Fruit fly (Drosophila melanogaster) whole organism, embryonic: ENCODE results near the gene foxo.
A peak's percentile ranks its signal among the peaks of the same experiment; 100 is the strongest.

Experiments
- Atf-2 ChIP-seq: fragments of 200-800 bp; sonication (Bioruptor generic); optimal IDR thresholded peaks from 2 replicates; lab custom pipeline; 2016; ENCODE audit warnings: missing biosample characterization, missing genetic modification characterization
- Atf3 ChIP-seq: fragments of 200-800 bp; sonication (Bioruptor generic); optimal IDR thresholded peaks from 3 replicates; lab custom pipeline; 2016; ENCODE audit warnings: missing biosample characterization, missing genetic modification characterization
- Awh ChIP-seq: fragments of 200-800 bp; sonication (Bioruptor generic); IDR thresholded peaks from 2 replicates; pipeline ENCODE4, ENCODE4 v1.3.6; 2022; ENCODE audit warnings: missing biosample characterization, missing genetic modification characterization
- CG1024 ChIP-seq: fragments of 200-800 bp; sonication (Bioruptor generic); IDR thresholded peaks from 2 replicates; pipeline ENCODE4 v1.3.6; 2022; ENCODE audit warnings: missing biosample characterization, missing genetic modification characterization
- CG10267 ChIP-seq: fragments of 200-800 bp; sonication (Bioruptor generic); optimal IDR thresholded peaks from 2 replicates; lab custom pipeline; 2018; ENCODE audit warnings: missing biosample characterization, mild to moderate bottlenecking, missing genetic modification characterization, moderate library complexity
- CG10979 ChIP-seq: fragments of 200-800 bp; sonication (Bioruptor generic); optimal IDR thresholded peaks from 2 replicates; lab custom pipeline; 2018; ENCODE audit warnings: missing biosample characterization, mild to moderate bottlenecking, missing genetic modification characterization, moderate library complexity
- CG11398 ChIP-seq: fragments of 200-800 bp; sonication (Bioruptor generic); optimal IDR thresholded peaks from 2 replicates; lab custom pipeline; 2016; ENCODE audit warnings: missing biosample characterization, missing genetic modification characterization
- CG11696 ChIP-seq: fragments of 200-800 bp; sonication (Bioruptor generic); IDR thresholded peaks from 2 replicates; pipeline ENCODE4 v1.3.6; 2022; ENCODE audit warnings: missing biosample characterization, missing genetic modification characterization
- CG11723 ChIP-seq: fragments of 200-800 bp; sonication (Bioruptor generic); optimal IDR thresholded peaks from 2 replicates; lab custom pipeline; 2017; ENCODE audit warnings: missing biosample characterization, mild to moderate bottlenecking, missing genetic modification characterization
- CG12219 ChIP-seq: fragments of 200-800 bp; sonication (Bioruptor generic); optimal IDR thresholded peaks from 3 replicates; lab custom pipeline; 2018; ENCODE audit warnings: missing biosample characterization, mild to moderate bottlenecking, missing genetic modification characterization
- CG13624 ChIP-seq: fragments of 200-800 bp; sonication (Bioruptor generic); optimal IDR thresholded peaks from 2 replicates; lab custom pipeline; 2016; ENCODE audit warnings: missing biosample characterization, missing genetic modification characterization
- CG15011 ChIP-seq: fragments of 200-800 bp; sonication (Bioruptor generic); optimal IDR thresholded peaks from 3 replicates; lab custom pipeline; 2018; ENCODE audit warnings: missing biosample characterization, mild to moderate bottlenecking, missing genetic modification characterization
- CG15479 ChIP-seq: fragments of 200-800 bp; sonication (Bioruptor generic); optimal IDR thresholded peaks from 3 replicates; lab custom pipeline; 2019; ENCODE audit warnings: missing biosample characterization, mild to moderate bottlenecking, missing genetic modification characterization, moderate library complexity
- CG15514 ChIP-seq: fragments of 200-800 bp; sonication (Bioruptor generic); optimal IDR thresholded peaks from 3 replicates; lab custom pipeline; 2017; ENCODE audit warnings: missing biosample characterization, missing genetic modification characterization, mild to moderate bottlenecking, moderate library complexity, missing genetic modification reagents
- CG17361 ChIP-seq: fragments of 200-800 bp; sonication (Bioruptor generic); IDR thresholded peaks from 3 replicates; pipeline ENCODE4 v1.3.6; 2022; ENCODE audit warnings: missing biosample characterization, missing genetic modification characterization
- CG2129 ChIP-seq: fragments of 200-800 bp; sonication (Bioruptor generic); IDR thresholded peaks from 2 replicates; pipeline ENCODE4 v1.3.6; 2022; ENCODE audit warnings: missing biosample characterization, missing genetic modification characterization; ENCODE audit not compliant: partially characterized antibody
- CG30403 ChIP-seq: fragments of 200-800 bp; sonication (Bioruptor generic); optimal IDR thresholded peaks from 3 replicates; lab custom pipeline; 2016; ENCODE audit warnings: missing biosample characterization, missing genetic modification characterization
- CG31388 ChIP-seq: fragments of 200-800 bp; sonication (Bioruptor generic); optimal IDR thresholded peaks from 2 replicates; lab custom pipeline; 2016; ENCODE audit warnings: missing biosample characterization, missing genetic modification characterization
- CG3163 ChIP-seq: fragments of 200-800 bp; sonication (Bioruptor generic); optimal IDR thresholded peaks from 3 replicates; lab custom pipeline; 2016; ENCODE audit warnings: missing biosample characterization, missing genetic modification characterization
- CG34376 ChIP-seq: fragments of 200-800 bp; sonication (Bioruptor generic); optimal IDR thresholded peaks from 2 replicates; lab custom pipeline; 2018; ENCODE audit warnings: missing biosample characterization, mild to moderate bottlenecking, missing genetic modification characterization
- CG4730 ChIP-seq: fragments of 200-800 bp; sonication (Bioruptor generic); IDR thresholded peaks from 2 replicates; pipeline ENCODE4 v1.3.6; 2022; ENCODE audit warnings: missing biosample characterization, missing genetic modification characterization
- CG4854 ChIP-seq: fragments of 200-800 bp; sonication (Bioruptor generic); optimal IDR thresholded peaks from 2 replicates; lab custom pipeline; 2016; ENCODE audit warnings: missing biosample characterization, missing genetic modification characterization, inconsistent platforms
- CG5245 ChIP-seq: fragments of 200-800 bp; sonication (Bioruptor generic); optimal IDR thresholded peaks from 3 replicates; lab custom pipeline; 2016; ENCODE audit warnings: missing biosample characterization, missing genetic modification characterization
- CG8944 ChIP-seq: fragments of 200-800 bp; sonication (Bioruptor generic); optimal IDR thresholded peaks from 3 replicates; lab custom pipeline; 2016; ENCODE audit warnings: missing biosample characterization, missing genetic modification characterization
- D19B ChIP-seq: fragments of 200-800 bp; sonication (Bioruptor generic); optimal IDR thresholded peaks from 2 replicates; lab custom pipeline; 2017; ENCODE audit warnings: missing biosample characterization, mild to moderate bottlenecking, missing genetic modification characterization
- Drgx ChIP-seq: fragments of 200-800 bp; sonication (Bioruptor generic); IDR thresholded peaks from 2 replicates; pipeline ENCODE4 v1.3.6; 2022; ENCODE audit warnings: missing biosample characterization, missing genetic modification characterization
- Gug ChIP-seq: fragments of 200-800 bp; sonication (Bioruptor generic); IDR thresholded peaks from 4 replicates; pipeline ENCODE4 v1.3.6; 2022; ENCODE audit warnings: missing biosample characterization, missing genetic modification characterization
- HHEX ChIP-seq: fragments of 200-800 bp; sonication (Bioruptor generic); optimal IDR thresholded peaks from 3 replicates; lab custom pipeline; 2017; ENCODE audit warnings: missing biosample characterization, mild to moderate bottlenecking, missing genetic modification characterization, missing genetic modification reagents
- HLHmδ ChIP-seq: fragments of 200-800 bp; sonication (Bioruptor generic); optimal IDR thresholded peaks from 2 replicates; lab custom pipeline; 2018; ENCODE audit warnings: missing biosample characterization, mild to moderate bottlenecking, missing genetic modification characterization, moderate library complexity
- HmgD ChIP-seq: fragments of 200-800 bp; sonication (Bioruptor generic); optimal IDR thresholded peaks from 3 replicates; lab custom pipeline; 2016; ENCODE audit warnings: missing biosample characterization, missing genetic modification characterization
- Neu2 ChIP-seq: fragments of 200-800 bp; sonication (Bioruptor generic); optimal IDR thresholded peaks from 3 replicates; lab custom pipeline; 2016; ENCODE audit warnings: missing biosample characterization, missing genetic modification characterization, borderline replicate concordance
- Nf-YB ChIP-seq: fragments of 200-800 bp; sonication (Bioruptor generic); optimal IDR thresholded peaks from 3 replicates; lab custom pipeline; 2019; ENCODE audit warnings: missing biosample characterization, mild to moderate bottlenecking, missing genetic modification characterization, moderate library complexity
- Oaz ChIP-seq: fragments of 200-800 bp; sonication (Bioruptor generic); IDR thresholded peaks from 2 replicates; pipeline ENCODE4 v1.3.6; 2022; ENCODE audit warnings: missing biosample characterization, missing genetic modification characterization
- Oli ChIP-seq: fragments of 200-800 bp; sonication (Bioruptor generic); optimal IDR thresholded peaks from 2 replicates; lab custom pipeline; 2018; ENCODE audit warnings: missing biosample characterization, mild to moderate bottlenecking, missing genetic modification characterization, moderate library complexity
- Optix ChIP-seq: fragments of 200-800 bp; sonication (Bioruptor generic); IDR thresholded peaks from 3 replicates; pipeline ENCODE4 v1.3.6; 2022; ENCODE audit warnings: missing biosample characterization, missing genetic modification characterization
- Sox100B ChIP-seq: fragments of 200-800 bp; sonication (Bioruptor generic); optimal IDR thresholded peaks from 3 replicates; lab custom pipeline; 2018; ENCODE audit warnings: missing biosample characterization, mild to moderate bottlenecking, missing genetic modification characterization
- bowl ChIP-seq: fragments of 200-800 bp; sonication (Bioruptor generic); IDR thresholded peaks from 2 replicates; pipeline ENCODE4 v1.3.6; 2022; ENCODE audit warnings: missing biosample characterization, missing genetic modification characterization
- crp ChIP-seq, 2 experiments: fragments of 200-800 bp; sonication (Bioruptor generic); optimal IDR thresholded peaks; 2 replicates in 1 of 2; 3 replicates in 1 of 2; lab custom pipeline; 2017; ENCODE audit warnings: missing biosample characterization in 2 of 2, missing genetic modification characterization in 2 of 2, mild to moderate bottlenecking in 1 of 2, moderate library complexity in 1 of 2
- fd64A ChIP-seq: fragments of 200-800 bp; sonication (Bioruptor generic); optimal IDR thresholded peaks from 3 replicates; lab custom pipeline; 2018; ENCODE audit warnings: missing biosample characterization, mild to moderate bottlenecking, missing genetic modification characterization
- gsb-n ChIP-seq: fragments of 200-800 bp; sonication (Bioruptor generic); optimal IDR thresholded peaks from 3 replicates; lab custom pipeline; 2018; ENCODE audit warnings: missing biosample characterization, mild to moderate bottlenecking, missing genetic modification characterization
- insv ChIP-seq, 2 experiments: fragments of 200-800 bp; sonication (Bioruptor generic); optimal IDR thresholded peaks; 3 replicates each; lab custom pipeline; 2016 to 2018; ENCODE audit warnings: missing biosample characterization in 2 of 2, missing genetic modification characterization in 2 of 2
- pfk ChIP-seq: fragments of 200-800 bp; sonication (Bioruptor generic); optimal IDR thresholded peaks from 2 replicates; lab custom pipeline; 2018; ENCODE audit warnings: missing biosample characterization, mild to moderate bottlenecking, missing genetic modification characterization, moderate library complexity
- pnt ChIP-seq: fragments of 200-800 bp; sonication (Bioruptor generic); optimal IDR thresholded peaks from 3 replicates; lab custom pipeline; 2016; ENCODE audit warnings: missing biosample characterization, missing genetic modification characterization
- pros ChIP-seq: fragments of 200-800 bp; sonication (Bioruptor generic); optimal IDR thresholded peaks from 3 replicates; lab custom pipeline; 2019; ENCODE audit warnings: missing biosample characterization, mild to moderate bottlenecking, missing genetic modification characterization, moderate library complexity
- sens ChIP-seq: fragments of 200-800 bp; sonication (Bioruptor generic); peaks from one replicate; lab custom pipeline; 2016; ENCODE audit warnings: missing biosample characterization, missing genetic modification characterization
- slp2 ChIP-seq: fragments of 200-800 bp; sonication (Bioruptor generic); optimal IDR thresholded peaks from 2 replicates; lab custom pipeline; 2016; ENCODE audit warnings: missing biosample characterization, missing genetic modification characterization
- tx ChIP-seq: fragments of 200-800 bp; sonication (Bioruptor generic); optimal IDR thresholded peaks from 2 replicates; lab custom pipeline; 2016; ENCODE audit warnings: missing biosample characterization, missing genetic modification characterization
- vfl ChIP-seq: fragments of 200-800 bp; sonication (Bioruptor generic); optimal IDR thresholded peaks from 2 replicates; lab custom pipeline; 2016; ENCODE audit warnings: missing biosample characterization, missing genetic modification characterization
- zen2 ChIP-seq: fragments of 200-800 bp; sonication (Bioruptor generic); IDR thresholded peaks from 3 replicates; pipeline ENCODE4 v1.3.6; 2022; ENCODE audit warnings: missing biosample characterization, missing genetic modification characterization; ENCODE audit not compliant: partially characterized antibody

The foxo gene

DNA sequence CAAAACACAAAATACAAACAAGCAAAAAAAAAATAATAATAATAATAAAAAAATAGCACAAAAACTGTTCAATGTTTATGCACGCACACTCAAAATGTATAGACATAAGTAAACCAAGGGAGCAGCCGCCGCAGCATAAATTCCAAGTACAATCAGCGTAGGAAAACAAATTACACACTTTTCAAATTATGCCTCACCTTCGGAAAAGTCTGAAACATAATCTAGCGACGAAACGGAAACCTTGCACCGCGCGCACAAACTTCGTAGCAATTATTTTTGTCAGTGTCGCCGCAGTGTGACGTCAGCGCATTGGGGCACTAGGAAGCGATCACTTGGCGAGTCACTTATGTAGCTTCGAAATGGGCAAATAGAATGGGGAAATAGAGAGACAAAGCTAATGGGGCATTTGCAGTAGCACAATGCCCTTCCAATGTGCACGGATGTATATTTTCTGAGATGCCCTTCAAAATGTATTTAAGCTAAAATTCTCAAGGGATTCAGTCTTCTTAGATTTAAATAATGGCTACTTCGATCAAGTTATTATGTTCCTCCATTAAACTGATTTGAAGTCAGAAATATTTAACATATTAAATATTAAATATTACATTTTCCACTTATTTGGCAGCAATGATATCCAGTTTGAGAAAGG lies 39.9 kb upstream of the foxo start (continued):
- TF ChIP-seq D19B (GFP tag; lab: Kevin White, UChicago) (no peak), fd64A (GFP tag; lab: Kevin White, UChicago) (no peak), HLHmδ (GFP tag; lab: Kevin White, UChicago) (no peak), CG17361 (GFP tag; lab: Robert Waterston, UW) (peak; percentile 58; the same call in 2 of the 3 replicates), crp (GFP tag; optimal IDR thresholded peaks at IDR 0.05; lab: Kevin White, UChicago) (no peak), insv (GFP tag; optimal IDR thresholded peaks at IDR 0.05; lab: Kevin White, UChicago) (no peak), Oaz (GFP tag; lab: Robert Waterston, UW) (no peak; the same call in 1 of the 2 replicates), CG31388 (GFP tag; lab: Kevin White, UChicago) (no peak), CG1024 (GFP tag; lab: Robert Waterston, UW) (no peak), CG30403 (GFP tag; lab: Kevin White, UChicago) (peak; percentile 65), tx (GFP tag; lab: Kevin White, UChicago) (no peak), CG4854 (GFP tag; lab: Kevin White, UChicago) (peak; percentile 29), CG8944 (GFP tag; lab: Kevin White, UChicago) (peak; percentile 35), bowl (peak; percentile 17; the same call in 1 of the 2 replicates), CG3163 (GFP tag; lab: Kevin White, UChicago) (peak; percentile 11), CG15514 (GFP tag; lab: Kevin White, UChicago) (peak; percentile 65), vfl (GFP tag; lab: Kevin White, UChicago) (no peak), pros (GFP tag; lab: Kevin White, UChicago) (no peak), CG11696 (GFP tag; lab: Robert Waterston, UW) (peak; percentile 71; the same call in 1 of the 2 replicates), CG10267 (peak; percentile 18), CG11723 (GFP tag; lab: Kevin White, UChicago) (no peak), CG2129 (GFP tag; lab: Robert Waterston, UW) (no peak), Oli (tag; lab: Kevin White, UChicago) (peak; percentile 68), slp2 (GFP tag; lab: Kevin White, UChicago) (peak; percentile 25), CG4730 (GFP tag; lab: Robert Waterston, UW) (0 out of 2 replicates have a peak, but pooled peaks have one; percentile 23), Drgx (GFP tag; lab: Robert Waterston, UW) (peak; percentile 64), pfk (GFP tag; lab: Kevin White, UChicago) (peak; percentile 5), Awh (no peak; the same call in 1 of the 2 replicates), CG34376 (GFP tag; lab: Kevin White, UChicago) (peak; percentile 12), HHEX (GFP tag; lab: Kevin White, UChicago) (peak; percentile 55), gsb-n (tag; lab: Kevin White, UChicago) (no peak), CG10979 (peak; percentile 25), Neu2 (GFP tag; lab: Kevin White, UChicago) (no peak), CG5245 (GFP tag; lab: Kevin White, UChicago) (no peak), sens (peak; percentile 86), CG15479 (GFP tag; lab: Kevin White, UChicago) (no peak), CG12219 (peak; percentile 33), Sox100B (GFP tag; lab: Kevin White, UChicago) (peak; percentile 65), Nf-YB (GFP tag; lab: Kevin White, UChicago) (no peak), Optix (0 out of 3 replicates have a peak, but pooled peaks have one; percentile 44), pnt (GFP tag; lab: Kevin White, UChicago) (peak; percentile 39), zen2 (GFP tag; lab: Robert Waterston, UW) (no peak), Atf-2 (peak; percentile 27), Atf3 (GFP tag; lab: Kevin White, UChicago) (peak; percentile 79), CG11398 (GFP tag; lab: Kevin White, UChicago) (peak; percentile 46), Gug (peak; percentile 54; the same call in 1 of the 4 replicates), CG13624 (peak; percentile 39), HmgD (GFP tag; lab: Kevin White, UChicago) (no peak), CG15011 (GFP tag; lab: Kevin White, UChicago) (peak; percentile 19)
